Worm (Caenorhabditis elegans): Measurements from ENCODE around the gene ZC239.21.
"Not testable (repeated sequence)": the region's sequence is repeated elsewhere in the genome, so short reads cannot be mapped to it uniquely, and the experiment has no call there.

DNA sequence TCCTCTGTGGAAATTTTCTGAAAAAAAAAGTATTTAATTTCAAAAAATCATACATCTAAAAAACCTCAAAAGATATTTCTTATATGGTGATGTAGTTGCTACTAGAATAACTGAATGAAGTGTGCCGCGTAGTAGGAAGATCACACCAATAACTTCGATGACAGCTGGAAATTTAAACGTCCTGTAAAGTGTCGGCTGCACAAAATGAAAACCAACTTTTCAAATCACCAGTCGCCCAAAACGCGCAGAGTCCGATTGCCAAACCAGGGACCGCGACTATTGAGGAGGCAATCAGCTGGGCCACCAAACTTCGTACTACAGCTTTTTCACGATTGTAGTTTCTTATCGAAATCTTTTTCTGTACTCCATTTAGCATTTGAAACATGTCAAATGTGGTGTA is 5.5 kb upstream of the ZC239.21 start, which contains the start of gene sri-48:
- not testable (repeated sequence) for TF ChIP-seq cog-1 (tag; optimal IDR thresholded peaks at IDR 0.05); T22C8.4 (GFP tag; IDR thresholded peaks at IDR 0.05); tab-1 (GFP tag; IDR thresholded peaks at IDR 0.05); ref-1 (GFP tag; conservative IDR thresholded peaks at IDR 0.05); klf-2 (GFP tag; conservative IDR thresholded peaks at IDR 0.05); flt-1 (GFP tag; IDR thresholded peaks at IDR 0.05); med-1 (GFP tag; optimal IDR thresholded peaks at IDR 0.05; ENCODE audit: insufficient read depth)

All from whole organism, midembryonic.